Worm (Caenorhabditis elegans): ENCODE measurements around the gene mep-1.

The mep-1 gene

ce11 chrIV:11566146-11566545 lies 41.7 kb downstream of the mep-1 start, which contains the start of gene sec-24.1 (continued):
- peak; percentile 90 for TF ChIP-seq ceh-82 (tag; optimal IDR thresholded peaks at IDR 0.05)

DNA sequence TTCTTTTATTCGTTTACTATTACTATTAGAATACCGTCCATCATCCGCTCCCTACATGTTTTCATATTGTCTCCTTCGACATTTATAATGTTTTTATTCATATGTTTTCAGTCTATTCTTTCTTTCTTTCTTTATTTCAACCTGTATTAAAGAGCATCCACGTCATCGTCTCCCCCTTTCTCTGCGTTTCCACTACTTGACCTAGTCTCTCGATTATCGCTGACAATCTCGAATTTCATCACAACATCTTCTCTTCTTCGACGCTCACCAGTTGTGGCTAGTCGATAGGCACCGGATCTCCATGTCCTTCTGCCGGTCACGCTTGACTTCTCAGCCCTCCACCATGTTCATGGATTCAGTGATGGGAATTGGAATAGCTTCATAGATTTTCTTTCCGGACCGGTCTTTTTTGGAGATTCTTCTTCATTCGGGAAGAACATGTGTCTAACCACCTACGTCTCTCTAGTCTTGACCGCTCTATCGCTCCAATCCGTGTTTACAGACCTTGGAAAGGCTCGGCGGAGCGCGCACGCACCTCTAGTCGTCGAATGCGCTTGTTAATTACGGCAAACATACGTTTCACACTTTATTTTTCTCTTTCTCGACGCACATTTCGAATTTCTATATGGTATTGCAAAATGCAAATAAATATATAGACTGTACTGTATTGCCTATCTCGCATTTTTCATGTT lies 44.0 kb downstream of the mep-1 start:
- TF ChIP-seq egl-27 (tag; optimal IDR thresholded peaks at IDR 0.05) (no peak), pha-4 (tag; optimal IDR thresholded peaks at IDR 0.05) (peak; percentile 56)

ce11 chrIV:11569795-11570194 lies 45.4 kb downstream of the mep-1 start:
- TF ChIP-seq unc-62 (GFP tag; optimal IDR thresholded peaks at IDR 0.05): no peak
- no peak for TF ChIP-seq nhr-77 (tag; optimal IDR thresholded peaks at IDR 0.05)
- no peak for TF ChIP-seq egl-5 (tag; optimal IDR thresholded peaks at IDR 0.05)
- TF ChIP-seq nhr-43 (tag; optimal IDR thresholded peaks at IDR 0.05; ENCODE audit: poor library complexity, severe bottlenecking): no peak
- no peak for TF ChIP-seq mml-1 (tag; optimal IDR thresholded peaks at IDR 0.05)
- TF ChIP-seq nhr-12 (tag; optimal IDR thresholded peaks at IDR 0.05): no peak
- TF ChIP-seq sea-2 (GFP tag; optimal IDR thresholded peaks at IDR 0.05): no peak
- no peak for TF ChIP-seq elt-3 (tag; optimal IDR thresholded peaks at IDR 0.05)
- TF ChIP-seq daf-12 (tag; optimal IDR thresholded peaks at IDR 0.05): no peak
- no peak for TF ChIP-seq aly-2 (tag; optimal IDR thresholded peaks at IDR 0.05)
- no peak for TF ChIP-seq nhr-67 (tag; optimal IDR thresholded peaks at IDR 0.05)
- TF ChIP-seq nhr-11 (tag; optimal IDR thresholded peaks at IDR 0.05): no peak
- no peak for TF ChIP-seq nhr-23 (tag; optimal IDR thresholded peaks at IDR 0.05)
- no peak for TF ChIP-seq ama-1 (optimal IDR thresholded peaks at IDR 0.05)
- no peak for TF ChIP-seq mdl-1 (tag; optimal IDR thresholded peaks at IDR 0.05)
- no peak for TF ChIP-seq zag-1 (tag; optimal IDR thresholded peaks at IDR 0.05)
- no peak for TF ChIP-seq egl-27 (tag; optimal IDR thresholded peaks at IDR 0.05)
- TF ChIP-seq snpc-4 (tag; optimal IDR thresholded peaks at IDR 0.05): no peak
- no peak for TF ChIP-seq nhr-237 (tag; optimal IDR thresholded peaks at IDR 0.05)

ce11 chrIV:11570200-11570599 lies 45.8 kb downstream of the mep-1 start, which contains the start of gene srgp-1:
Gene srgp-1 (plus strand): TSS chrIV:11570500.
- TF ChIP-seq nhr-77 (tag; optimal IDR thresholded peaks at IDR 0.05) (no peak), ZK546.5 (tag; optimal IDR thresholded peaks at IDR 0.05) (no peak), ceh-9 (tag; optimal IDR thresholded peaks at IDR 0.05) (no peak), nhr-237 (tag; optimal IDR thresholded peaks at IDR 0.05) (no peak), egl-5 (tag; optimal IDR thresholded peaks at IDR 0.05) (no peak), ama-1 (optimal IDR thresholded peaks at IDR 0.05) (no peak), pha-4 (tag; optimal IDR thresholded peaks at IDR 0.05) (no peak), ceh-82 (tag; optimal IDR thresholded peaks at IDR 0.05) (no peak), ceh-16 (tag; optimal IDR thresholded peaks at IDR 0.05) (no peak), nhr-25 (tag; optimal IDR thresholded peaks at IDR 0.05) (no peak), nhr-67 (tag; optimal IDR thresholded peaks at IDR 0.05) (no peak)

DNA sequence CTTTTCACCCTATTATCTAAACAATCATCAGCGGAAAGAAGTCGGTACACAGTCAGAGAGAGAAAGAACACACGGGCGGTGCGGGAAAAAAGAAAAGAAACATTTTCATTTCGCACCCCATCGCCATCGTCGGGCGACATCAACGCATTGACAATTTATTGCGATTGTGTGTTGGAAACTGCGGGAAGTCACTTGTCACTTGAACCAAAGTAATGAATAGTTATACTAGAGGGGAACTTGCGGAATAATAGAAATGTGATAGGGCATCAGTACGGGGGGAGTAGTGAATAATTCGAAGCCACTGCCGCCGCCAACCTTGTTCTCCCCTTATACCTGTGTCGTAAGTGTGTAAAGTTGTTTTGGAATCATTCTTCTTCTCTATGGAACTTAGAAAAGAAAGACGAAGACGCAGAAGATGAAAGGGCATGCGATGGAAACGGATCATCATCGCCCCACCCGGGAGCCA lies 47.0 kb downstream of the mep-1 start:
- TF ChIP-seq ceh-9 (tag; optimal IDR thresholded peaks at IDR 0.05) (no peak), lin-39 (tag; optimal IDR thresholded peaks at IDR 0.05) (peak; percentile 33), ama-1 (optimal IDR thresholded peaks at IDR 0.05) (peak; percentile 14), elt-3 (tag; optimal IDR thresholded peaks at IDR 0.05) (peak in 1 of 3 experiments; percentile 68)

ce11 chrIV:11572524-11572923 lies 48.1 kb downstream of the mep-1 start:
- no peak for TF ChIP-seq daf-12 (tag; optimal IDR thresholded peaks at IDR 0.05)
- peak; percentile 12 for TF ChIP-seq lin-39 (tag; optimal IDR thresholded peaks at IDR 0.05)
- peak; percentile 27 for TF ChIP-seq nfya-1 (tag; optimal IDR thresholded peaks at IDR 0.05; ENCODE audit: insufficient read depth)

- TF ChIP-seq nfya-1 (tag; optimal IDR thresholded peaks at IDR 0.05; ENCODE audit: insufficient read depth) (no peak), egl-5 (tag; optimal IDR thresholded peaks at IDR 0.05) (peak; percentile 69)
Observed at ce11 chrIV:11574331-11574730, 49.9 kb downstream of the mep-1 start.
